Fruit fly (Drosophila melanogaster) ovary, adult (tissue): ENCODE results near the gene CG34008.

Experiments used
- CG17801 ChIP-seq: fragments of 200-800 bp; optimal IDR thresholded peaks from 2 replicates; lab custom pipeline; 2019; ENCODE audit warnings: missing biosample characterization, mild to moderate bottlenecking, missing genetic modification characterization, moderate library complexity; ENCODE audit not compliant: partially characterized antibody

CG34008 gene

dm6 chr3R:20581376-20581775 is at the start of gene CG34008:
Gene CG34008 (minus strand): TSS chr3R:20581522.
- no peak for TF ChIP-seq CG17801

dm6 chr3R:20626123-20626522 is 44.8 kb upstream of the CG34008 start:
- no peak for TF ChIP-seq CG17801

dm6 chr3R:20622297-20623168 is 41.2 kb upstream of the CG34008 start:
- no peak for TF ChIP-seq CG17801

DNA sequence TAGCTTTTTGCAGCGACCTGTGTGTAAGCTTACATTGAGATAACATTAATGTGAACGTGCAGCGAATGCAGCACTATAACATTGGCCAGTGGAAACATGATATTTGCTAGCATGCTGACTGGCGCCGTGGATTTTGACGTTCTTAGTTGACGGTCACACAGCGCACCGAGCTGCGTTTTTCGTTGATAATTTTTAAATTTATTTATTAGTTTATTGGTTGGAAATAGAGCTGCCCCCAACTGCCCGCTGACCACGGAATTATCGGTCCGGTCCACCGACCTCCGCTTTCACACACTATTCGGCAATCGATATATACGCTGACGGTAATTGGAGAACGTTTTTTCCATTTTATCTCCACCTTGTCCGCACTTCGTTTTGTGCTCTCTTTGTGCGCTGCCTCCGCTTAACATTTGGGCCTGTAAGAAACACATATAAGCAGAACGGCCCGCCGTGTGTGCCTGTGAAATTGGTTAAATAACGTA is 40.5 kb upstream of the CG34008 start, which contains the start of gene H:
TSS of gene H (plus strand) at position 134 of the 482 bp plus-strand sequence.
- no peak for TF ChIP-seq CG17801

- TF ChIP-seq CG17801: no peak
These were observed 37.6 kb upstream of the CG34008 start for dm6 chr3R:20618947-20619346.

DNA sequence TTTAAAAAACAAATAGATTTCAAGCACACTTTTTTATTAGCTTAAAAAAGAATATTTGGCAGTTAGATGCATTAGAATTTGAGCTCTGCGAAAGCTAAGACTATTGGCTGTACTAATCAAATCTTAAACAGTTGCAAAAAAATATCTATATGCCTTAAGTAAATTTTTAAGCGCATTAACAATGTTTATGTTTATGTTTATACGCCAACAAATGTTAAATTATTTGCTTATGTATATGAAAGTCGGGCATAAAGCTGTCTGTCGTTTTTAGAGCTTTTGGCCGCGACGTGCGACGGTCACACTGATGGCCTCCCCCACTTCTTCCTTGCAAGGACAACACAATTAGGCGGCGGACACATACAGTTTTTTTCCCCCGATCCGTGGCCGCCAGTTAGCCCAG is 36.3 kb upstream of the CG34008 start, which contains the start of gene CG5466:
TSS of gene CG5466 (plus strand) at position 301 of the 400 bp plus-strand sequence.
- TF ChIP-seq CG17801: no peak

DNA sequence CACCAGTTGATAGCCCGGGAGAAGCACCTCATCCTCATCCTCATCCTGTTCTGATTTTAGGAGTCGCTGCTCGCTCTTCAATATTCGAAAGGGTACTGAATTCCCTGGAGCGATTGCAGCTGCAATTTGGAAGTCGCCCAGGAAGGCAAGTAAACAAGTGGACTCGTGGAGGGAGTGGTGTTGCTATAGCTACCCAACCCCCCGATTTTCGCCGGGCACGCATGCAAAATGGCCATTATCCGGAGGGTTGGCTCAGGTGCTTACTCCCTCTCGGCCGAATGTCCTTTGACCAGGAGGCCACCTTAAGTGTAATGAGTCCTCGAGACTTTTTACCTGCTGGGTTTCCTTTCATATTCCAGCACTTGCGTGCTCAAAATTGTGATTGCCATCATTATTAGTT is 35.5 kb upstream of the CG34008 start, which contains the start of gene CG15923:
TSS of gene CG15923 (minus strand) at position 101 of the 400 bp plus-strand sequence.
- TF ChIP-seq CG17801: no peak

DNA sequence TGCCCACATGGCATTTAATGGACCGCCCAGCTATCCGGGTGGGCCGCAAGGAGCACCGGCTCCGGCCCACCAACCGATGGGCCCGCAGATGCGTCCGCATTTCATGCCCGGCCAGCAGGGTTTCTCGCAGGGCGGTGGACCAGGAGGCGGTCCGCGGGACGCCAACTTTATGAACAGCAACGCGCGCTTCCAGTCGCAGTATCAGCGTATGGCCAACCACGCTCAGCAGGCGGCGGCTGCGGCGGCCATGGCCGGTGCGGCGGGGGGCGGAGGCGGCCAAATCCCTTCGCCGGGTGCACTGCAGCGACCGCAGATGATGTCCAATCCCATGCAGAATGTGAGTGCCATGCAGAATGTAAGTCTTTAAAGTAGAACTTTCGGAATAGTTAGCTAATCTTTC is 26.9 kb upstream of the CG34008 start:
- TF ChIP-seq CG17801: no peak

DNA sequence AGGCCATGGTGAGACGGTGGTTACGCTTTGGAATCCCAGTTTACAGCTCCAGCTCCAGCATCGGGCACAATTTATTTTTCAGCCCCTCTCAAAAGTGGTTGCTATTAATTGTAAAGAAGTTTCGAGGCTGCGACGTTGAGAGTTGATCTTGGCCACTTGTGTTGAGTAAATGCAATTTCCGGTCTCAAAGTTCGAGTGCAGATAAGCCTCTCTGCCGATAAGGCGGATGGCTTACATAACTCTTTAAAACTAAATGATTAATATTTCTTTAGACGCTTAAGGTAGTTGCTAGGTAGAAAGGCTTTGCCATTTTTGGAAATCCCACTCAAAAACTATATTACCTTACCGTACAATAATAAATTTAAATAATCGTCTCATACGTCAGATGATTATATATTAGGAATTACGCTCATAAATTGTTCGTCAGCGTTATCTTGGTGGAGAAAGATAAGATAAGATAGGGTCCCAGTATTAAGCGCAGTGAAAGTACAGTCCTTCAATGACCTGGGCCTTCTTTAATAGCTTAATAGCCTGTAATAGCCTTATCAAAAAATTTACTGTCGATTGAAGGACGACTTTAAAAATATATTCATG is 24.3 kb upstream of the CG34008 start:
- TF ChIP-seq CG17801: no peak

dm6 chr3R:20605078-20605477 is 23.8 kb upstream of the CG34008 start:
- no peak for TF ChIP-seq CG17801

dm6 chr3R:20604078-20604477 is 22.8 kb upstream of the CG34008 start:
- TF ChIP-seq CG17801: no peak

DNA sequence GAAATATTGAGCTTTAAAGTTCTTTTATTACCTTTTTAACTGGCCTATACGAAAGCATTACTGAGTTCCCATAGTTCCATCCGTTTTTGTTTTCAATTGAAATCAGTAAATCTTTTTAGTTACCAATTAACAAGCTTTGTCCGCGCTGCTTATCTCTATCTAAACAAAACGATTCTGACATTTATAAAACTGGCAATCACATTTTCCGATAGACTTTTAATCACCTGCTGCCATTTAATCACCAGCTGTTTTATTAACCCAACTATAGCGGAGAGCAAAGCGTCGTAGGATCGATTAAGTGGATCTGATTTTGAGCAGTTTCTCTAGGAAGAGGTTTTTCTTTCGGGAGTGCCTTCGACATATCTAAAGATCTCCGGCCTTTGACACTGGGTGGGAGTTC is 21.3 kb upstream of the CG34008 start:
- no peak for TF ChIP-seq CG17801

- no peak for TF ChIP-seq CG17801
These were observed 18.8 kb upstream of the CG34008 start for dm6 chr3R:20600109-20600508.

DNA sequence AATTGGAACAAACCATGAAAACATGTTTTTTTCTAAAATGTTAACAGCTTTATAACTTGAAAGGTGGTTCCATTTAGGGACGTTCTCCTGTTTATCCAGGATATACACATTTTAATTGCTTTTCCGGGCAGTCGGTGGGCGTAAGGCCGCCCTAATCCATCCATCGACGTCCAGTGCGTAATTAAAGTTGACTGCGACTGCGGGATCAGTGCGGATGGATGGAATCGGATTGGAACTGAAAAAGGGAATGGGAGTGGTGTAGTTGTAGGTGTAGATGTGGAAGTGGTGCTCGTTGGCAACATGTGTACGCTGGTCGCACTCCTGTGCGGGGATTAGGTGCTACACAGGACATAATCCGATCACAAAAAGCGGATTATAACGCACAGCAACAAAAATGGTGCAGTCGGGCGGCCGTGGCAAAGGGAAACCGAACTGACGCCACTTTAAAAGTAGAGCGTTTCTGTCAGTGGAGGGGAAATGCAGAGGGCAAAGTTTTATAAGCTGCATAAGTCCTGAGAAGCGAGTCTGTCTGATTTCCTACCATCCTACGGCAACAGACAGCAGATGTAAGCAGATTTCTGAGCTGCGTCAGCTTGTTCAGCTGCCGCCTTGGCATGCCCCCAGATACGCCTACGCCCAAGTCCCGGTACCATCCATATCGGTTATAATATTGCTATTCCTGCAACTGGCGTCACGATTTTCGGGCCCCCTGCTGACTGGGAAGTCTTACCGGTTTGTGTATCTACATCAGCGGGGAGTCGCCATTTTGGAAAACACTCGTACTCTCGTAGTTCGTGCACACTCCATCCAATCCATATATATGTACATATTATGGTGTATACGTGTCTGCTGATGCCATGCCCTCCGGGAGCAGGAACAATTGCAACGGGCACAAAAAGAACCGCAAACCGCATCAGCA is 16.3 kb upstream of the CG34008 start:
- no peak for TF ChIP-seq CG17801

DNA sequence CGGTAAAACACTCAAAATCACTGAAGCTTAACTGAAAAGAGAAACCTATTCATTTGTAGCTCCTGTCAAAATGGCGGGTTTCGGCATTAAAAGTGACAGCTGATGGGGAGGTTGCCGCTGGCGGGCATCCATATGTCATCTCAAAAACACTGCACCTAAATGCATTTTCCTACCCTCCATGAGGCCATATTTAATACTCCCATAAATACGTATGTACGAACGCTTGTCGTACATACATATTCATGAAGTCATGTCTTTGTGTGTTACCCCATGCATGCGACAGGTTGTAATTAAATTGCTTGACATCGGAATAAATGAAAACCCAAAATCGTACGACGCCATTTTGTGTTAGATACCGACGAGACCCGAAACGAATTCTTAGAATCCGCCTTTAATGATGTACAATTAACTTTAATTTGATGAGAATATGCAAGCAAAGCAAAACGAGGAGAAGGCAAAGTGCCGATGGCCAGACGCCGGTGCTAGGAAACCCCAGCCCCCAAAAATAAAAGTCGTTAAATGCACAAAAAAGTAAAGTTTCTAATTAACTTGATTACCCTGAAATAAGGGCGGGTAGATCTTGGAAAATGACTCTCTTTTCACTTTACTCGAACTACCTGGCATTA is 15.1 kb upstream of the CG34008 start:
- TF ChIP-seq CG17801: no peak

dm6 chr3R:20595901-20596300 is 14.6 kb upstream of the CG34008 start:
- TF ChIP-seq CG17801: no peak
